Worm (Caenorhabditis elegans): ENCODE results near the gene str-108.

Gene str-108

ce11 chrV:16165936-16166335, at the start of gene str-108:
Gene str-108 (plus strand): TSS chrV:16166236.
- TF ChIP-seq madf-2 (tag; optimal IDR thresholded peaks at IDR 0.05): no peak
- TF ChIP-seq che-1 (tag; optimal IDR thresholded peaks at IDR 0.05): no peak

ce11 chrV:16118601-16119000, 47.4 kb upstream of the str-108 start, which contains the start of gene str-103:
Gene str-103 (minus strand): TSS chrV:16118701.
- TF ChIP-seq fkh-6 (tag; optimal IDR thresholded peaks at IDR 0.05) (no peak), dmd-4 (tag; optimal IDR thresholded peaks at IDR 0.05; ENCODE audit: borderline replicate concordance) (no peak), lim-6 (tag; optimal IDR thresholded peaks at IDR 0.05) (no peak), pha-4 (tag; optimal IDR thresholded peaks at IDR 0.05) (no peak), rnt-1 (tag; optimal IDR thresholded peaks at IDR 0.05) (no peak), ceh-24 (tag; optimal IDR thresholded peaks at IDR 0.05) (no peak), unc-3 (GFP tag; conservative IDR thresholded peaks at IDR 0.05) (no peak), unc-3 (tag; optimal IDR thresholded peaks at IDR 0.05) (no peak), ceh-9 (tag; optimal IDR thresholded peaks at IDR 0.05) (no peak), che-1 (tag; optimal IDR thresholded peaks at IDR 0.05) (no peak), unc-86 (tag; optimal IDR thresholded peaks at IDR 0.05) (no peak), pros-1 (tag; optimal IDR thresholded peaks at IDR 0.05) (no peak), pha-2 (tag; optimal IDR thresholded peaks at IDR 0.05) (no peak), ceh-48 (tag; optimal IDR thresholded peaks at IDR 0.05) (no peak), elt-2 (tag; optimal IDR thresholded peaks at IDR 0.05) (no peak), hlh-30 (tag; optimal IDR thresholded peaks at IDR 0.05; ENCODE audit: insufficient read depth) (no peak)

ce11 chrV:16120499-16120898, 45.5 kb upstream of the str-108 start:
- TF ChIP-seq hlh-13 (GFP tag; optimal IDR thresholded peaks at IDR 0.05) (no peak), tbx-2 (tag; optimal IDR thresholded peaks at IDR 0.05) (no peak), nfya-1 (tag; optimal IDR thresholded peaks at IDR 0.05) (no peak), eyg-1 (tag; optimal IDR thresholded peaks at IDR 0.05) (no peak), lim-6 (tag; optimal IDR thresholded peaks at IDR 0.05) (no peak), ets-4 (tag; optimal IDR thresholded peaks at IDR 0.05) (no peak), syd-9 (tag; optimal IDR thresholded peaks at IDR 0.05) (no peak), ceh-19 (GFP tag; optimal IDR thresholded peaks at IDR 0.05) (no peak), F13H6.1 (tag; optimal IDR thresholded peaks at IDR 0.05) (no peak), ttx-3 (tag; optimal IDR thresholded peaks at IDR 0.05) (no peak), rnt-1 (tag; optimal IDR thresholded peaks at IDR 0.05) (no peak), pqm-1 (tag; optimal IDR thresholded peaks at IDR 0.05) (no peak), pros-1 (tag; optimal IDR thresholded peaks at IDR 0.05) (no peak), elt-4 (tag; optimal IDR thresholded peaks at IDR 0.05) (no peak), dmd-4 (tag; optimal IDR thresholded peaks at IDR 0.05; ENCODE audit: borderline replicate concordance) (no peak), dve-1 (tag; optimal IDR thresholded peaks at IDR 0.05) (no peak), gmeb-2 (tag; optimal IDR thresholded peaks at IDR 0.05) (no peak), sdc-2 (tag; optimal IDR thresholded peaks at IDR 0.05) (no peak), C38D4.7 (GFP tag; optimal IDR thresholded peaks at IDR 0.05) (no peak), C08G9.2 (tag; optimal IDR thresholded peaks at IDR 0.05) (no peak)

ce11 chrV:16120922-16121321, 45.1 kb upstream of the str-108 start, which contains the start of gene skr-3:
Gene skr-3 (plus strand): TSS chrV:16121084.
- no peak for TF ChIP-seq ama-1 (optimal IDR thresholded peaks at IDR 0.05)
- TF ChIP-seq T23F11.4 (GFP tag; optimal IDR thresholded peaks at IDR 0.05): no peak
- TF ChIP-seq elt-4 (tag; optimal IDR thresholded peaks at IDR 0.05): no peak
- no peak for TF ChIP-seq ceh-2 (tag; optimal IDR thresholded peaks at IDR 0.05)
- TF ChIP-seq hlh-15 (tag; optimal IDR thresholded peaks at IDR 0.05): no peak
- no peak for TF ChIP-seq pat-9 (tag; optimal IDR thresholded peaks at IDR 0.05)
- no peak for TF ChIP-seq fkh-6 (tag; optimal IDR thresholded peaks at IDR 0.05)
- TF ChIP-seq fax-1 (tag; optimal IDR thresholded peaks at IDR 0.05): no peak
